Fruit fly (Drosophila melanogaster) whole organism, wandering third instar larva: ENCODE results near the gene Taf9.

Source experiments
- Abd-B ChIP-seq: fragments of >200 bp; optimal IDR thresholded peaks from 2 replicates; lab custom pipeline; 2017; ENCODE audit warnings: missing biosample characterization, missing genetic modification characterization
- CG32264 ChIP-seq: fragments of 200-800 bp; sonication (Bioruptor generic); optimal IDR thresholded peaks from 2 replicates; lab custom pipeline; 2016; ENCODE audit warnings: missing biosample characterization, missing genetic modification characterization
- CG9705 ChIP-seq: fragments of 200-800 bp; sonication (Bioruptor generic); optimal IDR thresholded peaks from 2 replicates; lab custom pipeline; 2018; ENCODE audit warnings: missing biosample characterization, mild to moderate bottlenecking, missing genetic modification characterization
- CrebA ChIP-seq: fragments of 200-800 bp; sonication (Bioruptor generic); optimal IDR thresholded peaks from 2 replicates; lab custom pipeline; 2016; ENCODE audit warnings: missing biosample characterization, mild to moderate bottlenecking, missing genetic modification characterization, borderline replicate concordance
- Dfd ChIP-seq: fragments of >200 bp; optimal IDR thresholded peaks from 2 replicates; lab custom pipeline; 2017; ENCODE audit warnings: missing biosample characterization, missing genetic modification characterization
- Dif ChIP-seq: fragments of 200-275, 200-300 bp; sonication (Bioruptor generic); optimal IDR thresholded peaks from 2 replicates; lab custom pipeline; 2018; ENCODE audit warnings: missing biosample characterization, missing genetic modification characterization; ENCODE audit not compliant: partially characterized antibody
- GATAd ChIP-seq: sonication (Bioruptor generic); optimal IDR thresholded peaks from 2 replicates; lab custom pipeline; 2016; ENCODE audit warnings: missing biosample characterization, missing genetic modification characterization
- HLH106 ChIP-seq: fragments of 200-800 bp; optimal IDR thresholded peaks from 3 replicates; lab custom pipeline; 2019; ENCODE audit warnings: missing biosample characterization, mild to moderate bottlenecking, missing genetic modification characterization, moderate library complexity
- Hnf4 ChIP-seq: fragments of 200-800 bp; sonication (Bioruptor generic); optimal IDR thresholded peaks from 2 replicates; lab custom pipeline; 2016; ENCODE audit warnings: missing biosample characterization, mild to moderate bottlenecking, missing genetic modification characterization
- Hr78 ChIP-seq: fragments of >200 bp; optimal IDR thresholded peaks from 2 replicates; lab custom pipeline; 2017; ENCODE audit warnings: missing biosample characterization, missing genetic modification characterization
- Hr83 ChIP-seq: fragments of 200-300 bp; sonication (Bioruptor generic); optimal IDR thresholded peaks from 2 replicates; lab custom pipeline; 2016; ENCODE audit warnings: missing biosample characterization, mild to moderate bottlenecking, missing genetic modification characterization, moderate library complexity; ENCODE audit not compliant: poor library complexity, severe bottlenecking
- Jra ChIP-seq: sonication (Bioruptor generic); optimal IDR thresholded peaks from 2 replicates; lab custom pipeline; 2016; ENCODE audit warnings: missing biosample characterization, missing genetic modification characterization
- Mio ChIP-seq: sonication (Bioruptor generic); optimal IDR thresholded peaks from 2 replicates; lab custom pipeline; 2016; ENCODE audit warnings: missing biosample characterization, missing genetic modification characterization
- Myc ChIP-seq: fragments of >200 bp; optimal IDR thresholded peaks from 2 replicates; lab custom pipeline; 2017
- N ChIP-seq: fragments of >200 bp; optimal IDR thresholded peaks from 2 replicates; lab custom pipeline; 2018; ENCODE audit warnings: missing biosample characterization, missing external identifiers, missing genetic modification characterization
- OdsH ChIP-seq: fragments of 200-800 bp; sonication (Bioruptor generic); optimal IDR thresholded peaks from 2 replicates; lab custom pipeline; 2016; ENCODE audit warnings: missing biosample characterization, mild to moderate bottlenecking, missing genetic modification characterization
- Rel ChIP-seq, 2 experiments: fragments of 200-800 bp; sonication (Bioruptor generic) in 1 of 2; optimal IDR thresholded peaks; 2 replicates in 1 of 2; 3 replicates in 1 of 2; lab custom pipeline; 2016 to 2019; ENCODE audit warnings: mild to moderate bottlenecking in 2 of 2, missing biosample characterization in 2 of 2, missing genetic modification characterization in 2 of 2, moderate library complexity in 1 of 2
- Sp1 ChIP-seq: fragments of 200-800 bp; sonication (Bioruptor generic); optimal IDR thresholded peaks from 3 replicates; lab custom pipeline; 2019; ENCODE audit warnings: missing biosample characterization, mild to moderate bottlenecking, missing genetic modification characterization, moderate library complexity
- Vsx2 ChIP-seq: fragments of 200-300, 225-300 bp; sonication (Bioruptor generic); optimal IDR thresholded peaks from 2 replicates; lab custom pipeline; 2018; ENCODE audit warnings: missing biosample characterization, missing genetic modification characterization; ENCODE audit not compliant: partially characterized antibody
- br ChIP-seq: fragments of 200-800 bp; sonication (Bioruptor generic); optimal IDR thresholded peaks from 2 replicates; lab custom pipeline; 2016; ENCODE audit warnings: missing biosample characterization, missing genetic modification characterization
- dl ChIP-seq, 2 experiments: fragments of 175-275, 200-275 bp in 1 of 2; fragments of 200-275 bp in 1 of 2; sonication (Bioruptor generic); optimal IDR thresholded peaks; lab custom pipeline; 2018; ENCODE audit warnings: mild to moderate bottlenecking in 2 of 2, missing biosample characterization in 2 of 2, missing genetic modification characterization in 2 of 2, moderate library complexity in 2 of 2; ENCODE audit not compliant: partially characterized antibody in 2 of 2, insufficient read depth in 1 of 2
- dmrt93B ChIP-seq: fragments of 200-800 bp; sonication (Bioruptor generic); optimal IDR thresholded peaks from 2 replicates; lab custom pipeline; 2018; ENCODE audit warnings: missing biosample characterization, mild to moderate bottlenecking, missing genetic modification characterization
- dsf ChIP-seq: sonication (Bioruptor generic); optimal IDR thresholded peaks from 2 replicates; lab custom pipeline; 2016; ENCODE audit warnings: missing biosample characterization, missing genetic modification characterization, borderline replicate concordance
- ey ChIP-seq: fragments of 200-800 bp; sonication (Bioruptor generic); optimal IDR thresholded peaks from 2 replicates; lab custom pipeline; 2016; ENCODE audit warnings: missing biosample characterization, missing genetic modification characterization
- foxo ChIP-seq, 2 experiments: fragments of 200-800 bp; sonication (Bioruptor generic); optimal IDR thresholded peaks; 2 replicates in 1 of 2; 3 replicates in 1 of 2; lab custom pipeline; 2016 to 2017; ENCODE audit warnings: missing biosample characterization in 2 of 2, missing genetic modification characterization in 2 of 2
- fru ChIP-seq: fragments of 200-800 bp; sonication (Bioruptor generic); optimal IDR thresholded peaks from 3 replicates; lab custom pipeline; 2016; ENCODE audit warnings: missing biosample characterization, mild to moderate bottlenecking, missing genetic modification characterization
- h ChIP-seq: fragments of 200-800 bp; sonication (Bioruptor generic); optimal IDR thresholded peaks from 3 replicates; lab custom pipeline; 2016; ENCODE audit warnings: missing biosample characterization, mild to moderate bottlenecking, missing genetic modification characterization
- jim ChIP-seq: fragments of 175-275, 200-325 bp; sonication (Bioruptor generic); optimal IDR thresholded peaks from 2 replicates; lab custom pipeline; 2016; ENCODE audit warnings: missing biosample characterization, mild to moderate bottlenecking, missing genetic modification characterization
- lola ChIP-seq: fragments of >200 bp; optimal IDR thresholded peaks from 2 replicates; lab custom pipeline; 2017; ENCODE audit warnings: missing biosample characterization, missing genetic modification characterization
- pan ChIP-seq: fragments of >200 bp; optimal IDR thresholded peaks from 2 replicates; lab custom pipeline; 2017
- psq ChIP-seq: fragments of 200-800 bp; sonication (Bioruptor generic); optimal IDR thresholded peaks from 3 replicates; lab custom pipeline; 2017; ENCODE audit warnings: missing biosample characterization, mild to moderate bottlenecking, missing genetic modification characterization, moderate library complexity
- rgr ChIP-seq: fragments of 200-800 bp; sonication (Bioruptor generic); optimal IDR thresholded peaks from 3 replicates; lab custom pipeline; 2016; ENCODE audit warnings: missing biosample characterization, mild to moderate bottlenecking, missing genetic modification characterization
- sage ChIP-seq: fragments of 200-800 bp; sonication (Bioruptor generic); optimal IDR thresholded peaks from 2 replicates; lab custom pipeline; 2016; ENCODE audit warnings: missing biosample characterization, mild to moderate bottlenecking, missing genetic modification characterization
- sv ChIP-seq: fragments of 200-800 bp; sonication (Bioruptor generic); optimal IDR thresholded peaks from 3 replicates; lab custom pipeline; 2016; ENCODE audit warnings: missing biosample characterization, missing genetic modification characterization
- tai ChIP-seq: sonication (Bioruptor generic); optimal IDR thresholded peaks from 2 replicates; lab custom pipeline; 2016; ENCODE audit warnings: missing biosample characterization, missing genetic modification characterization
- usp ChIP-seq: fragments of >200 bp; optimal IDR thresholded peaks from 2 replicates; lab custom pipeline; 2017; ENCODE audit warnings: missing biosample characterization, missing genetic modification characterization
- woc ChIP-seq: sonication (Bioruptor generic); optimal IDR thresholded peaks from 2 replicates; lab custom pipeline; 2016; ENCODE audit warnings: missing biosample characterization, mild to moderate bottlenecking, missing genetic modification characterization

Taf9 gene

dm6 chrX:17878632-17879033 lies 36.7 kb downstream of the Taf9 start (continued):
- peak; percentile 94 for TF ChIP-seq jim (GFP tag; lab: Kevin White, UChicago)
- no peak for TF ChIP-seq dmrt93B

dm6 chrX:17879211-17879897 lies 37.4 kb downstream of the Taf9 start:
- TF ChIP-seq Sp1 (GFP tag; lab: Kevin White, UChicago) = peak; percentile 71
- TF ChIP-seq OdsH (GFP tag; lab: Kevin White, UChicago) = peak; percentile 21
- peak; percentile 44 for TF ChIP-seq h (GFP tag; lab: Kevin White, UChicago)
- no peak for TF ChIP-seq usp (GFP tag; lab: Kevin White, UChicago)
- no peak for TF ChIP-seq Myc
- no peak for TF ChIP-seq lola (GFP tag; lab: Kevin White, UChicago)
- no peak for TF ChIP-seq GATAd (GFP tag; lab: Kevin White, UChicago)
- TF ChIP-seq Hnf4 = peak; percentile 42
- TF ChIP-seq foxo (GFP tag; optimal IDR thresholded peaks at IDR 0.05; lab: Kevin White, UChicago) = peak in 1 of 2 experiments; percentile 62
- peak; percentile 41 for TF ChIP-seq Rel (GFP tag; optimal IDR thresholded peaks at IDR 0.05; lab: Kevin White, UChicago)
- no peak for TF ChIP-seq Rel (tag; optimal IDR thresholded peaks at IDR 0.05; lab: Kevin White, UChicago)
- peak; percentile 62 for TF ChIP-seq HLH106 (tag; lab: Kevin White, UChicago)
- peak; percentile 7 for TF ChIP-seq CrebA (GFP tag; lab: Kevin White, UChicago)
- peak; percentile 45 for TF ChIP-seq fru (GFP tag; lab: Kevin White, UChicago)
- TF ChIP-seq Vsx2 (GFP tag; lab: Kevin White, UChicago) = no peak
- TF ChIP-seq woc (GFP tag; lab: Kevin White, UChicago) = peak; percentile 38
- TF ChIP-seq psq = peak; percentile 53
- TF ChIP-seq CG32264 (GFP tag; lab: Kevin White, UChicago) = no peak
- TF ChIP-seq dl (GFP tag; optimal IDR thresholded peaks at IDR 0.05; lab: Kevin White, UChicago; ENCODE audit: insufficient read depth in 1 of 2, partially characterized antibody in 2 of 2) = no peak
- TF ChIP-seq ey (GFP tag; lab: Kevin White, UChicago) = peak; percentile 34
- TF ChIP-seq Hr83 = no peak
- no peak for TF ChIP-seq Abd-B (GFP tag; lab: Kevin White, UChicago)
- peak; percentile 33 for TF ChIP-seq br
- no peak for TF ChIP-seq tai (GFP tag; lab: Kevin White, UChicago)
- peak; percentile 41 for TF ChIP-seq sage (GFP tag; lab: Kevin White, UChicago)
- TF ChIP-seq dmrt93B = peak; percentile 49
- peak; percentile 40 for TF ChIP-seq Jra (GFP tag; lab: Kevin White, UChicago)
- TF ChIP-seq rgr = peak; percentile 54
- TF ChIP-seq CG9705 (GFP tag; lab: Kevin White, UChicago) = peak; percentile 37

- TF ChIP-seq lola (GFP tag; lab: Kevin White, UChicago) (no peak), woc (GFP tag; lab: Kevin White, UChicago) (peak; percentile 92), pan (lab: Kevin White, UChicago) (no peak), CG9705 (GFP tag; lab: Kevin White, UChicago) (peak; percentile 86), Dfd (GFP tag; lab: Kevin White, UChicago) (no peak), sv (GFP tag; lab: Kevin White, UChicago) (peak; percentile 92), Sp1 (GFP tag; lab: Kevin White, UChicago) (peak; percentile 96), CG32264 (GFP tag; lab: Kevin White, UChicago) (peak; percentile 95), dsf (peak; percentile 80), Hr78 (GFP tag; lab: Kevin White, UChicago) (no peak), Vsx2 (GFP tag; lab: Kevin White, UChicago) (no peak), tai (GFP tag; lab: Kevin White, UChicago) (peak; percentile 93), dmrt93B (peak; percentile 89), Jra (GFP tag; lab: Kevin White, UChicago) (peak; percentile 93), Mio (peak; percentile 84), br (peak; percentile 97), HLH106 (tag; lab: Kevin White, UChicago) (peak; percentile 97), Abd-B (GFP tag; lab: Kevin White, UChicago) (no peak), CrebA (GFP tag; lab: Kevin White, UChicago) (peak; percentile 83), jim (GFP tag; lab: Kevin White, UChicago) (peak; percentile 50), dl (GFP tag; optimal IDR thresholded peaks at IDR 0.05; lab: Kevin White, UChicago; ENCODE audit: insufficient read depth in 1 of 2, partially characterized antibody in 2 of 2) (peak in 1 of 2 experiments; percentile 34), rgr (peak; percentile 97), ey (GFP tag; lab: Kevin White, UChicago) (peak; percentile 98), h (GFP tag; lab: Kevin White, UChicago) (peak; percentile 96), Rel (GFP tag; optimal IDR thresholded peaks at IDR 0.05; lab: Kevin White, UChicago) (peak; percentile 51), Rel (tag; optimal IDR thresholded peaks at IDR 0.05; lab: Kevin White, UChicago) (peak; percentile 89), foxo (GFP tag; optimal IDR thresholded peaks at IDR 0.05; lab: Kevin White, UChicago) (peak; percentile 92 to 98), sage (GFP tag; lab: Kevin White, UChicago) (peak; percentile 57), OdsH (GFP tag; lab: Kevin White, UChicago) (peak; percentile 96), Hnf4 (peak; percentile 97), GATAd (GFP tag; lab: Kevin White, UChicago) (peak; percentile 84), Myc (no peak), N (GFP tag; lab: Kevin White, UChicago) (no peak), usp (GFP tag; lab: Kevin White, UChicago) (no peak), psq (peak; percentile 92), fru (GFP tag; lab: Kevin White, UChicago) (peak; percentile 97), Dif (GFP tag; lab: Kevin White, UChicago) (no peak), Hr83 (peak; percentile 74)
Measured at dm6 chrX:17880269-17880889, 38.4 kb downstream of the Taf9 start.
